Fruit fly (Drosophila melanogaster): ENCODE measurements around the gene CG13784.

The CG13784 gene

DNA sequence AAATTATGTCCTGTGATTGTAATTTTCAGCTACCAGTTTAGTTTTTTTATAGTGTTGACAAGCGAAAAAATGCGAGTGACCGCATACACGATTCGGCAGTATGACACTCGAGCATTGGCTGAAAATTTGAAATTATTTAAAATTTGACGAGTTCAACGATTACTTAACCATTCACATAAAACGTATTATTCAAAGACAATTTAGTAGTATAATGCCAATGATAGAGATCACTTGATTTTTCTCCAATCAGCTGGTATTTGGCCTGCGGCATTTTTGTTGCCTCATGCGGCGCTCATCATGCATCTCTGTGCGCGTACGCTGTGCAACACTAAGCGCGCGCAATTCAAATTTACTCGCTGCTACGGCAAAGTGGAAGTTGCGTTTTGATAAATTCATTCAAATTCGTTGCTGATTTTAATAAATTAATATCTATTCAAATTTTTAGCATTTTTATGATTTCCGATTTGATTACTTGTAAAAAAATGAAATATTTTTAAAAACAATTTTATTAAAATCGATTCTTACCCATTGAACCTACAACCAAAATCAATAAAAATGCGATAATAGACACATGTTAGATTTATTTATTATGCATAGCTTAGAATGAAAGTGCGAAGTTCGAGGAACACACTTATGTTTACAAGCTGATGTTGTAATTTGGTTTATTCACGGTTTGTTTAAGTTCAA lies 25.3 kb downstream of the CG13784 start, which contains the start of gene CG4497 (continued):
- TF ChIP-seq crol (GFP tag; IDR thresholded peaks at IDR 0.05) = no peak; the same call in 1 of the 2 replicates
- TF ChIP-seq tna (GFP tag; IDR thresholded peaks at IDR 0.05; ENCODE audit: partially characterized antibody) = peak; percentile 66
- TF ChIP-seq dmrt99B (tag; optimal IDR thresholded peaks at IDR 0.05) = peak; percentile 82
- peak; percentile 94 for TF ChIP-seq NFAT (GFP tag; IDR thresholded peaks at IDR 0.05)
- peak; percentile 64 for TF ChIP-seq schlank (tag; optimal IDR thresholded peaks at IDR 0.05)
- peak; percentile 4 for TF ChIP-seq CG4707 (GFP tag; optimal IDR thresholded peaks at IDR 0.05)
- peak; percentile 53 for TF ChIP-seq CG8281 (tag; optimal IDR thresholded peaks at IDR 0.05)
- TF ChIP-seq CG1792 (GFP tag; optimal IDR thresholded peaks at IDR 0.05) = peak; percentile 98
- TF ChIP-seq ab (GFP tag; optimal IDR thresholded peaks at IDR 0.05) = peak; percentile 94
- TF ChIP-seq CG42726 (GFP tag; IDR thresholded peaks at IDR 0.05; ENCODE audit: partially characterized antibody) = peak; percentile 69; the same call in 1 of the 2 replicates
- peak; percentile 98 for TF ChIP-seq row (GFP tag; IDR thresholded peaks at IDR 0.05)
- peak; percentile 86 for TF ChIP-seq B-H2 (GFP tag; optimal IDR thresholded peaks at IDR 0.05)
- TF ChIP-seq CG7271 (tag; optimal IDR thresholded peaks at IDR 0.05) = no peak
- TF ChIP-seq CG3838 (GFP tag; optimal IDR thresholded peaks at IDR 0.05) = peak; percentile 44
- peak; percentile 92 for TF ChIP-seq CG4424 (GFP tag; optimal IDR thresholded peaks at IDR 0.05)
- TF ChIP-seq Camta (GFP tag; optimal IDR thresholded peaks at IDR 0.05) = peak; percentile 92
- peak; percentile 64 for TF ChIP-seq CG3995 (GFP tag; optimal IDR thresholded peaks at IDR 0.05)
- peak; percentile 18 to 86 for TF ChIP-seq bsh (GFP tag; optimal IDR thresholded peaks at IDR 0.05)
- TF ChIP-seq p53 (GFP tag; optimal IDR thresholded peaks at IDR 0.05) = peak; percentile 88
- TF ChIP-seq gcm2 (GFP tag; optimal IDR thresholded peaks at IDR 0.05) = peak; percentile 82
- peak; percentile 93 for TF ChIP-seq CG1602 (GFP tag; optimal IDR thresholded peaks at IDR 0.05)
- peak; percentile 94 for TF ChIP-seq CG12942 (GFP tag; optimal IDR thresholded peaks at IDR 0.05)
- peak; percentile 97 for TF ChIP-seq CG10267 (tag; optimal IDR thresholded peaks at IDR 0.05)
- TF ChIP-seq Doc2 (GFP tag; IDR thresholded peaks at IDR 0.05) = peak; percentile 89
- TF ChIP-seq Dip3 (GFP tag; optimal IDR thresholded peaks at IDR 0.05) = peak; percentile 98
- TF ChIP-seq fd64A (GFP tag; optimal IDR thresholded peaks at IDR 0.05) = peak; percentile 40
- peak; percentile 81 for TF ChIP-seq Nf-YC (tag; optimal IDR thresholded peaks at IDR 0.05)
- TF ChIP-seq lmd (GFP tag; IDR thresholded peaks at IDR 0.05) = peak; percentile 98
- TF ChIP-seq CG10462 (GFP tag; optimal IDR thresholded peaks at IDR 0.05) = peak; percentile 79
- peak; percentile 66 for TF ChIP-seq sima (GFP tag; optimal IDR thresholded peaks at IDR 0.05)
- TF ChIP-seq lab (GFP tag; optimal IDR thresholded peaks at IDR 0.05) = peak; percentile 89
- peak; percentile 62 for TF ChIP-seq gcm (GFP tag; optimal IDR thresholded peaks at IDR 0.05)
- TF ChIP-seq CG3847 (GFP tag; IDR thresholded peaks at IDR 0.05) = peak; percentile 99
- peak; percentile 90 for TF ChIP-seq CG10654 (GFP tag; optimal IDR thresholded peaks at IDR 0.05)
- TF ChIP-seq CG12236 (GFP tag; optimal IDR thresholded peaks at IDR 0.05) = peak; percentile 80
- peak; percentile 62 for TF ChIP-seq CG15011 (GFP tag; optimal IDR thresholded peaks at IDR 0.05)
- TF ChIP-seq CG15696 (tag; optimal IDR thresholded peaks at IDR 0.05) = peak; percentile 94
- TF ChIP-seq Neu2 (GFP tag; optimal IDR thresholded peaks at IDR 0.05; ENCODE audit: borderline replicate concordance) = peak; percentile 49
- peak; percentile 50 for TF ChIP-seq gfzf (GFP tag; optimal IDR thresholded peaks at IDR 0.05)
- peak; percentile 95 for TF ChIP-seq Hr3 (GFP tag; optimal IDR thresholded peaks at IDR 0.05)
- TF ChIP-seq CG8089 (GFP tag; optimal IDR thresholded peaks at IDR 0.05) = peak; percentile 92
- TF ChIP-seq CG11247 (GFP tag; IDR thresholded peaks at IDR 0.05) = peak; percentile 91
- peak; percentile 34 for TF ChIP-seq CG15073 (GFP tag; optimal IDR thresholded peaks at IDR 0.05)
- peak; percentile 91 for TF ChIP-seq CG32532 (GFP tag; IDR thresholded peaks at IDR 0.05)
- TF ChIP-seq hb (GFP tag; IDR thresholded peaks at IDR 0.05; ENCODE audit: partially characterized antibody) = peak; percentile 88
- peak; percentile 94 for TF ChIP-seq slp2 (GFP tag; optimal IDR thresholded peaks at IDR 0.05)
- TF ChIP-seq Mrtf (GFP tag; IDR thresholded peaks at IDR 0.05) = peak; percentile 93
- peak; percentile 98 for TF ChIP-seq CG9932 (GFP tag; IDR thresholded peaks at IDR 0.05)
- TF ChIP-seq Xrp1 (GFP tag; IDR thresholded peaks at IDR 0.05) = peak; percentile 96
- TF ChIP-seq CG7357 (GFP tag; IDR thresholded peaks at IDR 0.05) = peak; percentile 88

Measured in whole organism, embryonic.